Fruit fly (Drosophila melanogaster): ENCODE measurements around the gene rdgA.
A peak's percentile ranks its signal among the peaks of the same experiment; 100 is the strongest.

Gene rdgA

dm6 chrX:8884678-8885077 is 22.2 kb upstream of the rdgA start:
- TF ChIP-seq CG18262 (tag; optimal IDR thresholded peaks at IDR 0.05) (no peak), Dll (GFP tag; IDR thresholded peaks at IDR 0.05; ENCODE audit: partially characterized antibody) (no peak), CG10267 (tag; optimal IDR thresholded peaks at IDR 0.05) (no peak), CG3281 (GFP tag; optimal IDR thresholded peaks at IDR 0.05) (no peak), CG32532 (GFP tag; IDR thresholded peaks at IDR 0.05) (no peak), Pdp1 (GFP tag; optimal IDR thresholded peaks at IDR 0.05) (peak in 1 of 2 experiments; percentile 27), en (GFP tag; optimal IDR thresholded peaks at IDR 0.05) (no peak), Hey (tag; optimal IDR thresholded peaks at IDR 0.05) (no peak), jumu (GFP tag; optimal IDR thresholded peaks at IDR 0.05) (no peak), Ptx1 (GFP tag; IDR thresholded peaks at IDR 0.05) (no peak), CG8290 (GFP tag; optimal IDR thresholded peaks at IDR 0.05) (no peak), CG8290 (tag; optimal IDR thresholded peaks at IDR 0.05) (no peak), Xrp1 (GFP tag; IDR thresholded peaks at IDR 0.05) (no peak), CG16813 (GFP tag; IDR thresholded peaks at IDR 0.05; ENCODE audit: partially characterized antibody) (no peak), CG9609 (GFP tag; optimal IDR thresholded peaks at IDR 0.05) (no peak), sug (tag; optimal IDR thresholded peaks at IDR 0.05) (peak; percentile 7), exex (tag; optimal IDR thresholded peaks at IDR 0.05) (peak; percentile 64), CG31224 (GFP tag; IDR thresholded peaks at IDR 0.05) (no peak), trem (tag; optimal IDR thresholded peaks at IDR 0.05) (no peak)

- TF ChIP-seq tll (GFP tag; optimal IDR thresholded peaks at IDR 0.05) (no peak), CG10209 (GFP tag; optimal IDR thresholded peaks at IDR 0.05) (no peak), sug (tag; optimal IDR thresholded peaks at IDR 0.05) (peak; percentile 46), Aef1 (GFP tag; IDR thresholded peaks at IDR 0.05) (no peak), CG12104 (GFP tag; optimal IDR thresholded peaks at IDR 0.05) (no peak), caup (GFP tag; optimal IDR thresholded peaks at IDR 0.05; ENCODE audit: severe bottlenecking) (peak; percentile 40), CG34376 (GFP tag; optimal IDR thresholded peaks at IDR 0.05) (peak; percentile 9), ash1 (GFP tag; optimal IDR thresholded peaks at IDR 0.05) (no peak), chinmo (GFP tag; IDR thresholded peaks at IDR 0.05; ENCODE audit: partially characterized antibody) (0 out of 4 replicates have a peak, but pooled peaks have one; percentile 39), PHDP (tag; optimal IDR thresholded peaks at IDR 0.05) (peak; percentile 27), unpg (GFP tag; optimal IDR thresholded peaks at IDR 0.05) (peak; percentile 4), BtbVII (GFP tag; optimal IDR thresholded peaks at IDR 0.05) (no peak), sqz (GFP tag; optimal IDR thresholded peaks at IDR 0.05) (peak; percentile 26), slbo (GFP tag; IDR thresholded peaks at IDR 0.05) (no peak), CG31388 (GFP tag; optimal IDR thresholded peaks at IDR 0.05) (no peak), Gug (GFP tag; IDR thresholded peaks at IDR 0.05) (no peak), exex (tag; optimal IDR thresholded peaks at IDR 0.05) (peak; percentile 71), sd (tag; optimal IDR thresholded peaks at IDR 0.05) (peak; percentile 10), CG15269 (tag; optimal IDR thresholded peaks at IDR 0.05) (peak; percentile 13), sens (GFP tag) (peak; percentile 65), cwo (GFP tag; optimal IDR thresholded peaks at IDR 0.05) (peak; percentile 8), disco-r (GFP tag; optimal IDR thresholded peaks at IDR 0.05) (no peak), CG17361 (GFP tag; IDR thresholded peaks at IDR 0.05) (no peak), GATAe (GFP tag; conservative IDR thresholded peaks at IDR 0.05) (peak; percentile 31; the same call in 1 of the 2 replicates), CG7357 (GFP tag; IDR thresholded peaks at IDR 0.05) (no peak), al (GFP tag; IDR thresholded peaks at IDR 0.05) (no peak), CG2678 (tag; optimal IDR thresholded peaks at IDR 0.05) (peak; percentile 40), lab (GFP tag; optimal IDR thresholded peaks at IDR 0.05) (peak; percentile 47), CG10543 (GFP tag; optimal IDR thresholded peaks at IDR 0.05) (peak; percentile 19), CG4424 (GFP tag; optimal IDR thresholded peaks at IDR 0.05) (no peak), CG16815 (GFP tag; optimal IDR thresholded peaks at IDR 0.05) (no peak), yki (optimal IDR thresholded peaks at IDR 0.05) (no peak), CTCF (GFP tag; optimal IDR thresholded peaks at IDR 0.05) (no peak), cg (GFP tag; optimal IDR thresholded peaks at IDR 0.05) (peak; percentile 16)
These were observed 21.7 kb upstream of the rdgA start for dm6 chrX:8885177-8885576.

Data from whole organism, embryonic.